Worm (Caenorhabditis elegans) whole organism, L1 larva: ENCODE measurements around the gene F49C12.4.

Source experiments
- aly-2 ChIP-seq: fragments of 150-350 bp; optimal IDR thresholded peaks from 2 replicates; lab custom pipeline; 2014; ENCODE audit warnings: missing biosample characterization, missing genetic modification characterization
- fkh-8 ChIP-seq: sonication (generic microtip); optimal IDR thresholded peaks from 2 replicates; lab custom pipeline; 2016; ENCODE audit warnings: mild to moderate bottlenecking, missing genetic modification characterization, missing compliant biosample characterization
- lin-14 ChIP-seq: fragments of 200-800 bp; sonication (Bioruptor generic); optimal IDR thresholded peaks from 2 replicates; lab custom pipeline; 2018; ENCODE audit warnings: mild to moderate bottlenecking, missing genetic modification characterization, moderate library complexity, missing compliant biosample characterization
- lsy-2 ChIP-seq, 2 experiments: fragments of 150-350 bp; optimal IDR thresholded peaks; 2 replicates each; lab custom pipeline; 2014; ENCODE audit warnings: missing biosample characterization in 2 of 2, missing genetic modification characterization in 2 of 2
- nhr-76 ChIP-seq: sonication (generic microtip); optimal IDR thresholded peaks from 2 replicates; lab custom pipeline; 2017; ENCODE audit warnings: missing biosample characterization, missing genetic modification characterization
- nhr-90 ChIP-seq: sonication (generic microtip); optimal IDR thresholded peaks from 2 replicates; lab custom pipeline; 2016; ENCODE audit warnings: mild to moderate bottlenecking, missing genetic modification characterization, missing compliant biosample characterization; ENCODE audit not compliant: poor library complexity
- snpc-4 ChIP-seq: fragments of 150-350 bp; optimal IDR thresholded peaks from 2 replicates; lab custom pipeline; 2014; ENCODE audit warnings: missing biosample characterization, missing genetic modification characterization
- sox-4 ChIP-seq: sonication (generic microtip); optimal IDR thresholded peaks from 2 replicates; lab custom pipeline; 2016; ENCODE audit warnings: missing genetic modification characterization, missing compliant biosample characterization
- tbx-2 ChIP-seq: sonication (generic microtip); optimal IDR thresholded peaks from 2 replicates; lab custom pipeline; 2016; ENCODE audit warnings: missing genetic modification characterization, missing compliant biosample characterization
- unc-62 ChIP-seq: fragments of 150-350 bp; optimal IDR thresholded peaks from 2 replicates; lab custom pipeline; 2014; ENCODE audit warnings: missing biosample characterization, missing genetic modification reagents, missing genetic modification characterization

DNA sequence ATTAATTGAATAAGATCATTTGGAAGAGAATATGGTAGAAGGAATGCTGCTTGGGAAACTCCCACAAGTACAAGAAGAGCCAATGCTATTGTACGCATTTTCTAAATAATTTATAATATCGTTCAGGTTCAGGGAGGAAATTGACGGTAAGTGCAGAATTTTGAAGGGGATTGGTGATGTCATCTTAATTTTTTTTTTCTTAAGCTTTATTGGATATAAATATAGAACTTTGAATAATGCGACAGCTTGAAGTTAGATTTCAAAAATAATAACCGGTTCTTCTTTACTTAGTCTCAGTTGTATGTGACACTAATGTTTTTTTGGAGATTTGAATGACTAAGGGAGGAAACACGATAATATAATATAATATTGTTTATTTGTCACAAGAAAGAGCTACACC, 26.9 kb upstream of the F49C12.4 start, which contains the start of gene nspg-7.1:
- no peak for TF ChIP-seq nhr-76 (tag; lab: Kevin White, UChicago)
- TF ChIP-seq lin-14: no peak
- TF ChIP-seq lsy-2 (tag; optimal IDR thresholded peaks at IDR 0.05; lab: Kevin White, UChicago): no peak
- no peak for TF ChIP-seq snpc-4 (tag; lab: Kevin White, UChicago)
- TF ChIP-seq aly-2 (tag; lab: Kevin White, UChicago): no peak
- no peak for TF ChIP-seq fkh-8 (tag; lab: Kevin White, UChicago)
- TF ChIP-seq sox-4 (tag; lab: Kevin White, UChicago): no peak
- TF ChIP-seq nhr-90 (tag; lab: Kevin White, UChicago): no peak
- TF ChIP-seq unc-62 (GFP tag; lab: Kevin White, UChicago): no peak
- no peak for TF ChIP-seq tbx-2
